Fruit fly (Drosophila melanogaster): ENCODE measurements around the gene CG4375.

The CG4375 gene

dm6 chr2L:1075753-1076152, 49.1 kb upstream of the CG4375 start (continued):
- TF ChIP-seq CG4617 (GFP tag; optimal IDR thresholded peaks at IDR 0.05; ENCODE audit: borderline replicate concordance) (peak; percentile 90), fru (optimal IDR thresholded peaks at IDR 0.05) (no peak), CG3407 (GFP tag; optimal IDR thresholded peaks at IDR 0.05) (peak; percentile 92), CG32532 (GFP tag; IDR thresholded peaks at IDR 0.05) (peak; percentile 81), unc-4 (GFP tag; IDR thresholded peaks at IDR 0.05; ENCODE audit: partially characterized antibody) (no peak), CG8290 (GFP tag; optimal IDR thresholded peaks at IDR 0.05) (peak; percentile 92), CG8290 (tag; optimal IDR thresholded peaks at IDR 0.05) (peak in 1 of 2 experiments; percentile 96), TFAM (GFP tag; optimal IDR thresholded peaks at IDR 0.05) (no peak), br (optimal IDR thresholded peaks at IDR 0.05) (no peak), mam (GFP tag; optimal IDR thresholded peaks at IDR 0.05) (peak; percentile 85), Vsx1 (GFP tag; optimal IDR thresholded peaks at IDR 0.05) (peak; percentile 74), pan (optimal IDR thresholded peaks at IDR 0.05) (peak in 1 of 2 experiments; percentile 81), pan (GFP tag; optimal IDR thresholded peaks at IDR 0.05 in 1 of 2, IDR thresholded peaks at IDR 0.05 in 1 of 2) (peak; percentile 61 to 93), Xbp1 (GFP tag; optimal IDR thresholded peaks at IDR 0.05) (peak; percentile 96), CG15011 (GFP tag; optimal IDR thresholded peaks at IDR 0.05) (peak; percentile 58), zen2 (GFP tag; IDR thresholded peaks at IDR 0.05; ENCODE audit: partially characterized antibody) (no peak), Scr (GFP tag; IDR thresholded peaks at IDR 0.05; ENCODE audit: partially characterized antibody) (no peak), Taf1 (GFP tag; IDR thresholded peaks at IDR 0.05) (peak; percentile 45; the same call in 1 of the 2 replicates), CG18599 (GFP tag; optimal IDR thresholded peaks at IDR 0.05) (peak; percentile 73), pros (GFP tag; optimal IDR thresholded peaks at IDR 0.05) (peak; percentile 26), CG5953 (GFP tag; IDR thresholded peaks at IDR 0.05) (peak; percentile 94), Drgx (GFP tag; IDR thresholded peaks at IDR 0.05) (peak; percentile 82), CG4282 (GFP tag; optimal IDR thresholded peaks at IDR 0.05) (peak; percentile 78), Hr3 (GFP tag; optimal IDR thresholded peaks at IDR 0.05) (peak; percentile 91), CG12155 (GFP tag; optimal IDR thresholded peaks at IDR 0.05) (peak; percentile 85), CG3847 (GFP tag; IDR thresholded peaks at IDR 0.05) (peak; percentile 81), gro (GFP tag; optimal IDR thresholded peaks at IDR 0.05) (peak; percentile 62), CkIIα-i1 (GFP tag; IDR thresholded peaks at IDR 0.05) (0 out of 2 replicates have a peak, but pooled peaks have one; percentile 26), CG1024 (GFP tag; IDR thresholded peaks at IDR 0.05) (peak; percentile 93), crol (GFP tag; IDR thresholded peaks at IDR 0.05) (peak; percentile 55), CG17912 (GFP tag; optimal IDR thresholded peaks at IDR 0.05) (peak; percentile 33), ttk (GFP tag; IDR thresholded peaks at IDR 0.05) (peak; percentile 96), row (GFP tag; IDR thresholded peaks at IDR 0.05) (peak; percentile 96), CG17385 (GFP tag; optimal IDR thresholded peaks at IDR 0.05) (peak; percentile 83), NfI (GFP tag; optimal IDR thresholded peaks at IDR 0.05) (peak; percentile 85), Bgb (GFP tag; IDR thresholded peaks at IDR 0.05; ENCODE audit: partially characterized antibody) (no peak), CG9797 (GFP tag; optimal IDR thresholded peaks at IDR 0.05) (peak; percentile 23), Rx (GFP tag; IDR thresholded peaks at IDR 0.05) (peak; percentile 94), CG8765 (GFP tag; IDR thresholded peaks at IDR 0.05) (peak; percentile 90; the same call in 1 of the 2 replicates), lilli (GFP tag; optimal IDR thresholded peaks at IDR 0.05) (peak; percentile 90), Ravus (GFP tag; IDR thresholded peaks at IDR 0.05) (peak; percentile 79), ato (GFP tag; IDR thresholded peaks at IDR 0.05; ENCODE audit: partially characterized antibody) (no peak), yki (optimal IDR thresholded peaks at IDR 0.05) (no peak), ERR (GFP tag; optimal IDR thresholded peaks at IDR 0.05) (peak; percentile 75), Lpt (GFP tag; optimal IDR thresholded peaks at IDR 0.05) (no peak), Oli (tag; optimal IDR thresholded peaks at IDR 0.05) (peak; percentile 93), stc (GFP tag; IDR thresholded peaks at IDR 0.05) (peak; percentile 89), CG34422 (GFP tag; IDR thresholded peaks at IDR 0.05) (peak; percentile 96), tna (GFP tag; IDR thresholded peaks at IDR 0.05; ENCODE audit: partially characterized antibody) (no peak), zf30C (GFP tag; optimal IDR thresholded peaks at IDR 0.05) (no peak), Spps (tag; optimal IDR thresholded peaks at IDR 0.05) (peak; percentile 76), zfh1 (GFP tag; IDR thresholded peaks at IDR 0.05) (peak; percentile 98), disco-r (GFP tag; optimal IDR thresholded peaks at IDR 0.05) (peak; percentile 84)

Measured in whole organism, embryonic.